Fruit fly (Drosophila melanogaster) whole organism, embryonic: Measurements from ENCODE around the gene CG34338.

ENCODE experiments used
- Bgb ChIP-seq: fragments of 200-800 bp; sonication (Bioruptor generic); IDR thresholded peaks from 2 replicates; pipeline ENCODE4 v1.3.6; 2022; ENCODE audit warnings: missing biosample characterization, missing genetic modification characterization; ENCODE audit not compliant: partially characterized antibody
- CG10147 ChIP-seq: fragments of 200-800 bp; sonication (Bioruptor generic); optimal IDR thresholded peaks from 2 replicates; lab custom pipeline; 2019; ENCODE audit warnings: missing biosample characterization, mild to moderate bottlenecking, missing genetic modification characterization, moderate library complexity
- CG10543 ChIP-seq: fragments of 200-800 bp; sonication (Bioruptor generic); optimal IDR thresholded peaks from 3 replicates; lab custom pipeline; 2017; ENCODE audit warnings: missing biosample characterization, mild to moderate bottlenecking, missing genetic modification characterization, moderate library complexity
- CG10565 ChIP-seq: fragments of 200-800 bp; sonication (Bioruptor generic); optimal IDR thresholded peaks from 3 replicates; lab custom pipeline; 2016; ENCODE audit warnings: missing biosample characterization, mild to moderate bottlenecking, missing genetic modification characterization
- CG12659 ChIP-seq: fragments of 200-800 bp; sonication (Bioruptor generic); optimal IDR thresholded peaks from 3 replicates; lab custom pipeline; 2017; ENCODE audit warnings: mild to moderate bottlenecking, missing biosample characterization, missing genetic modification reagents, missing genetic modification characterization
- CG14710 ChIP-seq: fragments of 200-800 bp; sonication (Bioruptor generic); optimal IDR thresholded peaks from 3 replicates; lab custom pipeline; 2019; ENCODE audit warnings: missing biosample characterization, mild to moderate bottlenecking, missing genetic modification characterization, moderate library complexity
- CG2678 ChIP-seq: fragments of 200-800 bp; sonication (Bioruptor generic); optimal IDR thresholded peaks from 3 replicates; lab custom pipeline; 2019; ENCODE audit warnings: missing biosample characterization, mild to moderate bottlenecking, missing genetic modification characterization, moderate library complexity
- CG30020 ChIP-seq: fragments of 200-800 bp; optimal IDR thresholded peaks from 2 replicates; lab custom pipeline; 2019; ENCODE audit warnings: missing biosample characterization, mild to moderate bottlenecking, missing genetic modification characterization, moderate library complexity
- CG31224 ChIP-seq: fragments of 200-800 bp; sonication (Bioruptor generic); IDR thresholded peaks from 2 replicates; pipeline ENCODE4 v1.3.6; 2022; ENCODE audit warnings: missing biosample characterization, missing genetic modification characterization
- CG3163 ChIP-seq: fragments of 200-800 bp; sonication (Bioruptor generic); optimal IDR thresholded peaks from 3 replicates; lab custom pipeline; 2016; ENCODE audit warnings: missing biosample characterization, missing genetic modification characterization
- CG4617 ChIP-seq: fragments of 200-800 bp; sonication (Bioruptor generic); optimal IDR thresholded peaks from 3 replicates; lab custom pipeline; 2016; ENCODE audit warnings: missing biosample characterization, missing genetic modification characterization, borderline replicate concordance
- CG6791 ChIP-seq: fragments of 200-800 bp; sonication (Bioruptor generic); IDR thresholded peaks from 3 replicates; pipeline ENCODE4 v1.3.6; 2022; ENCODE audit warnings: missing biosample characterization, missing genetic modification characterization; ENCODE audit not compliant: partially characterized antibody
- D19B ChIP-seq: fragments of 200-800 bp; sonication (Bioruptor generic); optimal IDR thresholded peaks from 2 replicates; lab custom pipeline; 2017; ENCODE audit warnings: missing biosample characterization, mild to moderate bottlenecking, missing genetic modification characterization
- Dbx ChIP-seq: fragments of 200-800 bp; sonication (Bioruptor generic); IDR thresholded peaks from 3 replicates; pipeline ENCODE4 v1.3.6; 2022; ENCODE audit warnings: missing biosample characterization, missing genetic modification characterization
- Dfd ChIP-seq, 2 experiments: fragments of >200 bp; optimal IDR thresholded peaks; 2 replicates each; lab custom pipeline; 2017; ENCODE audit warnings: missing biosample characterization in 2 of 2, missing genetic modification characterization in 2 of 2
- Dref ChIP-seq: fragments of 200-800 bp; sonication (Bioruptor generic); IDR thresholded peaks from 2 replicates; pipeline ENCODE4 v1.3.6; 2022; ENCODE audit warnings: missing biosample characterization, missing genetic modification characterization
- E2f1 ChIP-seq: fragments of 200-800 bp; sonication (Bioruptor generic); IDR thresholded peaks from 2 replicates; pipeline ENCODE4 v1.3.6; 2022; ENCODE audit warnings: missing biosample characterization, missing genetic modification characterization
- E2f2 ChIP-seq: fragments of 200-800 bp; sonication (Bioruptor generic); IDR thresholded peaks from 2 replicates; pipeline ENCODE4 v1.3.6; 2022; ENCODE audit warnings: missing biosample characterization, missing genetic modification characterization
- Eip74EF ChIP-seq, 2 experiments: fragments of 200-800 bp in 1 of 2; fragments of >200 bp in 1 of 2; sonication (Bioruptor generic) in 1 of 2; optimal IDR thresholded peaks; 2 replicates each; lab custom pipeline; 2017 to 2019; ENCODE audit warnings: missing biosample characterization in 2 of 2, missing genetic modification characterization in 2 of 2, mild to moderate bottlenecking in 1 of 2, moderate library complexity in 1 of 2
- Fer2 ChIP-seq: fragments of 200-800 bp; sonication (Bioruptor generic); optimal IDR thresholded peaks from 2 replicates; lab custom pipeline; 2018; ENCODE audit warnings: missing biosample characterization, mild to moderate bottlenecking, missing genetic modification characterization, moderate library complexity
- Hand ChIP-seq: fragments of 200-800 bp; sonication (Bioruptor generic); optimal IDR thresholded peaks from 2 replicates; lab custom pipeline; 2017; ENCODE audit warnings: mild to moderate bottlenecking, missing biosample characterization, missing genetic modification reagents, missing genetic modification characterization
- Hr78 ChIP-seq, 2 experiments: fragments of 200-800 bp in 1 of 2; fragments of >200 bp in 1 of 2; sonication (Bioruptor generic) in 1 of 2; optimal IDR thresholded peaks; 2 replicates each; lab custom pipeline; 2017 to 2019; ENCODE audit warnings: missing biosample characterization in 2 of 2, missing genetic modification characterization in 2 of 2, mild to moderate bottlenecking in 1 of 2, moderate library complexity in 1 of 2
- Hsf ChIP-seq: fragments of 200-800 bp; sonication (Bioruptor generic); optimal IDR thresholded peaks from 3 replicates; lab custom pipeline; 2016; ENCODE audit warnings: missing biosample characterization, missing genetic modification characterization
- Med ChIP-seq: fragments of 200-800 bp; sonication (Bioruptor generic); peaks from one replicate; lab custom pipeline; 2016; ENCODE audit warnings: missing biosample characterization, missing genetic modification characterization, mild to moderate bottlenecking, inconsistent platforms, moderate library complexity
- Mrtf ChIP-seq: fragments of 200-800 bp; sonication (Bioruptor generic); IDR thresholded peaks from 3 replicates; pipeline ENCODE4 v1.3.6; 2022; ENCODE audit warnings: missing biosample characterization, missing genetic modification characterization
- PHDP ChIP-seq: fragments of 200-800 bp; sonication (Bioruptor generic); optimal IDR thresholded peaks from 3 replicates; lab custom pipeline; 2018; ENCODE audit warnings: missing biosample characterization, mild to moderate bottlenecking, missing genetic modification characterization, moderate library complexity
- Sin3A ChIP-seq: fragments of >200 bp; optimal IDR thresholded peaks from 2 replicates; lab custom pipeline; 2018
- Sox102F ChIP-seq: fragments of 200-800 bp; sonication (Bioruptor generic); optimal IDR thresholded peaks from 2 replicates; lab custom pipeline; 2018; ENCODE audit warnings: missing biosample characterization, mild to moderate bottlenecking, missing genetic modification characterization, moderate library complexity
- Sry-β ChIP-seq: fragments of 200-800 bp; sonication (Bioruptor generic); optimal IDR thresholded peaks from 2 replicates; lab custom pipeline; 2018; ENCODE audit warnings: missing biosample characterization, mild to moderate bottlenecking, missing genetic modification characterization, moderate library complexity
- Ssrp ChIP-seq: fragments of 200-800 bp; sonication (Bioruptor generic); optimal IDR thresholded peaks from 2 replicates; lab custom pipeline; 2018; ENCODE audit warnings: missing biosample characterization, mild to moderate bottlenecking, missing genetic modification characterization, moderate library complexity
- Tbp ChIP-seq: fragments of >200 bp; optimal IDR thresholded peaks from 2 replicates; lab custom pipeline; 2018; ENCODE audit warnings: missing biosample characterization, missing genetic modification characterization
- YL-1 ChIP-seq: fragments of 200-800 bp; sonication (Bioruptor generic); optimal IDR thresholded peaks from 3 replicates; lab custom pipeline; 2017; ENCODE audit warnings: missing biosample characterization, mild to moderate bottlenecking, missing genetic modification characterization
- bsh ChIP-seq, 2 experiments: fragments of 200-800 bp; sonication (Bioruptor generic); optimal IDR thresholded peaks; 2 replicates each; lab custom pipeline; 2017 to 2018; ENCODE audit warnings: mild to moderate bottlenecking in 2 of 2, missing biosample characterization in 2 of 2, missing genetic modification characterization in 2 of 2, moderate library complexity in 1 of 2
- chinmo ChIP-seq: fragments of 200-800 bp; sonication (Bioruptor generic); IDR thresholded peaks from 4 replicates; pipeline ENCODE4 v1.3.6; 2022; ENCODE audit warnings: missing biosample characterization, missing genetic modification characterization; ENCODE audit not compliant: partially characterized antibody
- corto ChIP-seq: fragments of 200-800 bp; sonication (Bioruptor generic); optimal IDR thresholded peaks from 2 replicates; lab custom pipeline; 2016; ENCODE audit warnings: missing biosample characterization, mild to moderate bottlenecking, missing genetic modification characterization, moderate library complexity
- danr ChIP-seq: fragments of 200-800 bp; sonication (Bioruptor generic); IDR thresholded peaks from 2 replicates; pipeline ENCODE4 v1.3.6; 2022; ENCODE audit warnings: missing biosample characterization, missing genetic modification characterization
- dati ChIP-seq: fragments of 200-800 bp; sonication (Bioruptor generic); IDR thresholded peaks from 2 replicates; pipeline ENCODE4 v1.3.6; 2022; ENCODE audit warnings: missing biosample characterization, missing genetic modification characterization
- jigr1 ChIP-seq: fragments of 200-800 bp; sonication (Bioruptor generic); IDR thresholded peaks from 3 replicates; pipeline ENCODE4 v1.3.6; 2022; ENCODE audit warnings: missing biosample characterization, missing genetic modification characterization
- klu ChIP-seq: fragments of 200-800 bp; sonication (Bioruptor generic); IDR thresholded peaks from 2 replicates; pipeline ENCODE4 v1.3.6; 2022; ENCODE audit warnings: missing biosample characterization, missing genetic modification characterization
- phol ChIP-seq: fragments of 200-800 bp; sonication (Bioruptor generic); optimal IDR thresholded peaks from 3 replicates; lab custom pipeline; 2018; ENCODE audit warnings: missing biosample characterization, mild to moderate bottlenecking, missing genetic modification characterization, moderate library complexity
- rib ChIP-seq: fragments of 200-800 bp; sonication (Bioruptor generic); IDR thresholded peaks from 2 replicates; pipeline ENCODE4 v1.3.6; 2022; ENCODE audit warnings: missing biosample characterization, missing genetic modification characterization
- row ChIP-seq: fragments of 200-800 bp; sonication (Bioruptor generic); IDR thresholded peaks from 3 replicates; pipeline ENCODE4 v1.3.6; 2022; ENCODE audit warnings: missing biosample characterization, missing genetic modification characterization
- sqz ChIP-seq: fragments of 200-800 bp; sonication (Bioruptor generic); optimal IDR thresholded peaks from 3 replicates; lab custom pipeline; 2018; ENCODE audit warnings: missing biosample characterization, mild to moderate bottlenecking, missing genetic modification characterization
- sug ChIP-seq: fragments of 200-800 bp; optimal IDR thresholded peaks from 2 replicates; lab custom pipeline; 2019; ENCODE audit warnings: missing biosample characterization, mild to moderate bottlenecking, missing genetic modification characterization, moderate library complexity
- tio ChIP-seq: fragments of 200-800 bp; sonication (Bioruptor generic); optimal IDR thresholded peaks from 2 replicates; lab custom pipeline; 2017; ENCODE audit warnings: missing biosample characterization, missing genetic modification characterization, inconsistent platforms
- tna ChIP-seq: fragments of 200-800 bp; sonication (Bioruptor generic); IDR thresholded peaks from 2 replicates; pipeline ENCODE4 v1.3.6; 2022; ENCODE audit warnings: missing biosample characterization, missing genetic modification characterization; ENCODE audit not compliant: partially characterized antibody
- wek ChIP-seq: fragments of 200-800 bp; sonication (Bioruptor generic); optimal IDR thresholded peaks from 3 replicates; lab custom pipeline; 2018; ENCODE audit warnings: missing biosample characterization, mild to moderate bottlenecking, missing genetic modification characterization, moderate library complexity

The CG34338 gene

DNA sequence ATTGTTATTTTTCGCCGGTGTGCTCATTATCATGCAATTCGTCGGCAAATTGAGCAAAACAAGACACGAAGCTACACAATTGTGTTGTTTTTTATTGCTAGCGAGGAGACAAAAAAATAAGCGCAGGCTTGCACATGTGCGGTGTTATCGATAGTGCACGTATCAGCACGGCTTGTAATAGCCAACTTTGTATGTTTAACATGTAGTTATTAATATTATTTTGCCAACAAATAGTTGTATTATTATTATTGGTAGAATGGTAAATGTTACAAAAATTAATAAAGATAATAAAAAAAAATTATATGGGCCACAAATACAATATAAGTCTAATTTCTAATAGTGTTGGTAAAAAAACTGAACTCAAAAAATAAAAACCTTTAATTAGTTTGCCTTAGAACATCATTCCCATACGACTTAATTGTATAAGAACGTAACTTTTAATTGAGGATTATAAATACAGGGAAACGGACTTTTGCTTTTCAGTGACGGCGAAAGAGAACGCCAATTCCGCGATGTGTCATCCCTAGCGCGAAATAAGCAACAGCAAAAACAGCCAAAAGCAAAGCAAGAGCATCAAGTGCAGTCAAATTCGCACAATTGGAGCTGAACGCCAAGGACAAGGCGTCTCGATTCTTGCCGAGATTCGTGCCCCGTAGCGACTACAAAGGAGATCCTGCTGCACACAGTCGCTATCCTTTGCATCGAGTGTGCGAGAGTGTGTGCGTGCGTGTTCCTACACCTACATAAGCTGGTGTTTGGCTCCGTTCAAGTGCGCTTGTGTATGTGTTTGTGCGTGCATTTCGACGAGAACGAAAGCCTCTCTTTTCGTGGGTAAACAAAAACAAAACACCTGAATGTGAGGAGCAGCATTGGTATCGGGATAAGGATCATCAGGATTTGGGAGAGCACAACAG, 40.0 kb upstream of the CG34338 start, which contains the start of the genes NELF-B and CG12155 (continued):
- TF ChIP-seq E2f2 (GFP tag; lab: Robert Waterston, UW) (no peak), CG10147 (peak; percentile 19), chinmo (GFP tag; lab: Robert Waterston, UW) (no peak), CG3163 (no peak), Sry-β (GFP tag; lab: Kevin White, UChicago) (peak; percentile 43), YL-1 (GFP tag; lab: Kevin White, UChicago) (peak; percentile 7), Tbp (GFP tag; lab: Kevin White, UChicago) (no peak), bsh (GFP tag; optimal IDR thresholded peaks at IDR 0.05; lab: Kevin White, UChicago) (peak in 1 of 2 experiments; percentile 14), dati (GFP tag; lab: Robert Waterston, UW) (no peak), CG4617 (GFP tag; lab: Kevin White, UChicago) (peak; percentile 7), Ssrp (tag; lab: Kevin White, UChicago) (peak; percentile 53), CG31224 (GFP tag; lab: Robert Waterston, UW) (no peak), Sox102F (GFP tag; lab: Kevin White, UChicago) (no peak), Eip74EF (GFP tag; optimal IDR thresholded peaks at IDR 0.05; lab: Kevin White, UChicago) (no peak), CG6791 (GFP tag; lab: Robert Waterston, UW) (peak; percentile 66), rib (GFP tag; lab: Robert Waterston, UW) (no peak), klu (GFP tag; lab: Robert Waterston, UW) (0 out of 2 replicates have a peak, but pooled peaks have one; percentile 33), Dbx (GFP tag; lab: Robert Waterston, UW) (peak; percentile 47; the same call in 1 of the 3 replicates), CG10543 (GFP tag; lab: Kevin White, UChicago) (peak; percentile 63), CG2678 (tag; lab: Kevin White, UChicago) (no peak), wek (GFP tag; lab: Kevin White, UChicago) (no peak), Hsf (GFP tag; lab: Kevin White, UChicago) (peak; percentile 30), row (peak; percentile 83), phol (tag; lab: Kevin White, UChicago) (peak; percentile 65), Bgb (GFP tag; lab: Robert Waterston, UW) (peak; percentile 40; the same call in 1 of the 2 replicates), CG30020 (peak; percentile 58), CG14710 (tag; lab: Kevin White, UChicago) (peak; percentile 74), jigr1 (GFP tag; lab: Robert Waterston, UW) (no peak), Mrtf (GFP tag; lab: Robert Waterston, UW) (no peak), sqz (GFP tag; lab: Kevin White, UChicago) (no peak), E2f1 (0 out of 2 replicates have a peak, but pooled peaks have one; percentile 0), Hr78 (GFP tag; optimal IDR thresholded peaks at IDR 0.05; lab: Kevin White, UChicago) (no peak), Dfd (GFP tag; optimal IDR thresholded peaks at IDR 0.05; lab: Kevin White, UChicago) (no peak), CG10565 (GFP tag; lab: Kevin White, UChicago) (no peak), tna (GFP tag; lab: Robert Waterston, UW) (no peak), CG12659 (GFP tag; lab: Kevin White, UChicago) (peak; percentile 77), PHDP (tag; lab: Kevin White, UChicago) (no peak), Fer2 (no peak), sug (tag; lab: Kevin White, UChicago) (peak; percentile 66), corto (no peak), Med (peak; percentile 62), tio (GFP tag; lab: Kevin White, UChicago) (no peak), D19B (GFP tag; lab: Kevin White, UChicago) (no peak), Sin3A (lab: Kevin White, UChicago) (peak; percentile 47), danr (GFP tag; lab: Robert Waterston, UW) (0 out of 2 replicates have a peak, but pooled peaks have one; percentile 6), Hand (no peak), Dref (GFP tag; lab: Robert Waterston, UW) (peak; percentile 70)
